Worm (Caenorhabditis elegans): ENCODE measurements around the gene Y57A10B.6.

Gene Y57A10B.6

DNA sequence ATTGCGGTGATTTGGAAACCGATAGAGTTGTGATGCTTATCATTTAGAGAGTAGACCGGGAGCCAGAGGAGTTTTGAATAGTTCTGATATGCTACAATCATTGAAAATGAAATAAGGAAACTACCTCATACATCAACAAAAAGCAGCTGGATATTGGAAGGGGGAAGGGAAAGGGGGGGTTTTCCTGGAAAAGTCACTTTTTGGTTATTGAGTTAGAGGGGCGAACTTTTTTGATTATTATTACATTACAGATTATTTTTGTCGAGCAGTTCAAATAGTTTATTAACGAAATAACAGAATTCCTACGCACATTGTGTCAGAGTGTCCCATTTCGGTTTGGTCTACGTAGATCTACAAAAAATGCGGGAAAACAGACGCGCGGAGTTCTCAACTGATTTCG lies 3.1 kb upstream of the Y57A10B.6 start, which contains the start of gene sre-42:
TSS of gene sre-42 (minus strand) at position 101 of the 400 bp plus-strand sequence.
- TF ChIP-seq ceh-43 (GFP tag; optimal IDR thresholded peaks at IDR 0.05), result no peak
- no peak for TF ChIP-seq sptf-1 (tag; optimal IDR thresholded peaks at IDR 0.05)
- no peak for TF ChIP-seq flh-1 (GFP tag; optimal IDR thresholded peaks at IDR 0.05)
- TF ChIP-seq nhr-76 (tag; optimal IDR thresholded peaks at IDR 0.05), result no peak
- TF ChIP-seq elt-1 (tag; optimal IDR thresholded peaks at IDR 0.05; ENCODE audit: borderline replicate concordance, insufficient read depth), result no peak
- TF ChIP-seq unc-39 (tag; optimal IDR thresholded peaks at IDR 0.05), result no peak
- TF ChIP-seq nhr-12 (tag; optimal IDR thresholded peaks at IDR 0.05), result no peak
- TF ChIP-seq ces-1 (GFP tag; optimal IDR thresholded peaks at IDR 0.05), result no peak
- TF ChIP-seq nhr-2 (tag; optimal IDR thresholded peaks at IDR 0.05), result no peak
- TF ChIP-seq sem-2 (GFP tag; optimal IDR thresholded peaks at IDR 0.05), result no peak
- TF ChIP-seq blmp-1 (tag; optimal IDR thresholded peaks at IDR 0.05), result no peak
- TF ChIP-seq ceh-83 (GFP tag; optimal IDR thresholded peaks at IDR 0.05), result no peak

DNA sequence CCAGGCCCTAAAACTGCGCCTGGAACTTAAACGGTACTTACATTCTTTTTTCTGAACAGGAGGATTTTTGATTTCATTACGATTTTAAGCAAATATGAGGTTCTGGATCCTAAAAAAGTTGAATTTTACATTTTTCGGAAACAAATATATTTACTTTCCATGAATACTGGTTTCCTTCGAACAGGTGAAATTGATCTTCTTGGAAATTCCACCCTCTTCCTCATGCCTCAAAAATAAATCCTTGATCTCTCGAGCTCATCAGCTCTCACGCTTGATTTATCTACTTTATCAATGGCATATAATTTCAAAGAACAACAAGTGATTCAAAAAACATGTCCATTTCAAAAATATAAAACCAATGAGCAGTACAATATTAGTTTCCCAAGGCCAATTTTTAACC lies 2.4 kb upstream of the Y57A10B.6 start:
- TF ChIP-seq nhr-28 (tag; optimal IDR thresholded peaks at IDR 0.05) (no peak), unc-120 (tag; optimal IDR thresholded peaks at IDR 0.05; ENCODE audit: poor library complexity, severe bottlenecking) (no peak), mab-5 (tag; optimal IDR thresholded peaks at IDR 0.05) (no peak), ceh-43 (GFP tag; optimal IDR thresholded peaks at IDR 0.05) (no peak), unc-39 (tag; optimal IDR thresholded peaks at IDR 0.05) (no peak), cnd-1 (tag; optimal IDR thresholded peaks at IDR 0.05) (no peak), lin-32 (GFP tag; optimal IDR thresholded peaks at IDR 0.05) (no peak), elt-1 (tag; optimal IDR thresholded peaks at IDR 0.05; ENCODE audit: borderline replicate concordance, insufficient read depth) (no peak), snpc-4 (tag; optimal IDR thresholded peaks at IDR 0.05) (no peak), unc-62 (GFP tag; optimal IDR thresholded peaks at IDR 0.05) (no peak), ceh-83 (GFP tag; optimal IDR thresholded peaks at IDR 0.05) (no peak), tbx-8 (GFP tag; optimal IDR thresholded peaks at IDR 0.05) (no peak), flh-1 (GFP tag; optimal IDR thresholded peaks at IDR 0.05) (no peak), hlh-1 (tag; optimal IDR thresholded peaks at IDR 0.05) (no peak), nhr-2 (tag; optimal IDR thresholded peaks at IDR 0.05) (no peak), ces-1 (GFP tag; optimal IDR thresholded peaks at IDR 0.05) (no peak)

DNA sequence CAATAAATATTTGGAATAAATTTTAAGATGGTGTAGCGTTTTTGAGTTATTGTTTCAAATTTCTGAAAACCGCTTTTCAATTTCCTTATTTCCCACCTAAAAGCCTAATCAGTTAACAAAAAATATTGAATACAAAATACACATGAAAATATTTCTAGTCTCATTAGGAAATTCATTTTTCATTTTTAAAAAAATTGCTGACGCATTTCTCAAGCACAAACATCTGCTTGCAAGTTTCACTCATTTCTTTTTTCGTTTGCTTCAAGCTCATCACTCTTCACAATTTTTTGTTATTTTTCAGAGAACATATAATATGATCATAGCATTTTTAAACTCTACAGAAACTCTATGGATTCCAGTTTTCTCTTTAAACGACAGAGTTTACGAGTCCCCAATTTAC lies 1.9 kb upstream of the Y57A10B.6 start, which contains the start of gene sre-41:
TSS of gene sre-41 (plus strand) at position 301 of the 400 bp plus-strand sequence.
- TF ChIP-seq cnd-1 (tag; optimal IDR thresholded peaks at IDR 0.05) (no peak), tbx-8 (GFP tag; optimal IDR thresholded peaks at IDR 0.05) (no peak), mls-2 (tag; optimal IDR thresholded peaks at IDR 0.05) (no peak), ztf-11 (tag; optimal IDR thresholded peaks at IDR 0.05) (no peak), hlh-1 (tag; optimal IDR thresholded peaks at IDR 0.05) (no peak), snpc-4 (tag; optimal IDR thresholded peaks at IDR 0.05) (no peak), sem-2 (GFP tag; optimal IDR thresholded peaks at IDR 0.05) (no peak)

DNA sequence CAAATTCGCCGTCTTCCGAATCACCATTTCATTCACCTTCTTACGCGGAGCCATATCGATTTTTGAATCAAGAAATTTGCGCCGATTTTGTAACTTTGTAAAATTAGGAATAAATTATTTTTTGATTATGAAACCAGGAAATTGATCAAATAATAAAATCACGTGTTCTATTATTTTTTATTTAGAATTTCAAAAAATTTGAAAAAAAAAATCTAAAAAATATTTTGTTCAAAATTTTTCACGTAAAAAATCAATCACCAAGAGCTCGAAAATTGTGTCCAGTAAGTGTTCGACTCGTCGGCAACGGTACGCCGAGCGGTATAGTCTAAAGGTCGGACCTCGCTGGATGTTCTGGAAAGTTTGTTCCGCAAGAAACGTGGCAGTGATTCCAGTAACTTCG lies 3.8 kb downstream of the Y57A10B.6 start, which contains the start of gene Y57A10B.7:
TSS of gene Y57A10B.7 (minus strand) at position 101 of the 400 bp plus-strand sequence.
- TF ChIP-seq sem-2 (GFP tag; optimal IDR thresholded peaks at IDR 0.05) (no peak), M03D4.4 (tag; optimal IDR thresholded peaks at IDR 0.05) (no peak), ces-1 (GFP tag; optimal IDR thresholded peaks at IDR 0.05) (no peak), drap-1 (GFP tag; optimal IDR thresholded peaks at IDR 0.05) (no peak), zip-8 (tag; optimal IDR thresholded peaks at IDR 0.05) (no peak), elt-1 (tag; optimal IDR thresholded peaks at IDR 0.05; ENCODE audit: borderline replicate concordance, insufficient read depth) (no peak), hlh-1 (tag; optimal IDR thresholded peaks at IDR 0.05) (no peak), unc-62 (GFP tag; optimal IDR thresholded peaks at IDR 0.05) (no peak), pha-4 (tag; optimal IDR thresholded peaks at IDR 0.05) (no peak), nhr-2 (tag; optimal IDR thresholded peaks at IDR 0.05) (no peak), unc-39 (tag; optimal IDR thresholded peaks at IDR 0.05) (no peak), lsy-2 (tag; optimal IDR thresholded peaks at IDR 0.05) (no peak), mls-2 (tag; optimal IDR thresholded peaks at IDR 0.05) (no peak), ztf-11 (tag; optimal IDR thresholded peaks at IDR 0.05) (no peak)

DNA sequence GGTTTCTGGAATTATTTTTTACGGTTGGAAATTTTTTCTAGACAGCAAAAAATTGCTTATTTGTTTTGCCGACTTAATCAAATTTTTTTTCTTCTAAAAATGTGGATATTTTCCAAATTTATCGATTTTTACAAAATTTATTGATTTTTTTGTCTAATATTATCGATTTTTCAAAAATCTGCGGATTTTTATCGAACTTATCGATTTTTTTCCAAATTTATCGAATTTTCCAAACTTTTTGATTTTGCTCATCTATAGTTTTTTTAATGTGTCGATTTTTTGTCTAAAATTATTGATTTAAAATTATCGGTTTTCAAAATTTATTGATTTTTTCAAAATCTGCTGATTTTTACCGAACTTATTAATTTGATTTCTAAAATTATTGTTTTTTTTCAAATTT lies 4.3 kb downstream of the Y57A10B.6 start:
- TF ChIP-seq mab-5 (tag; optimal IDR thresholded peaks at IDR 0.05), result no peak

DNA sequence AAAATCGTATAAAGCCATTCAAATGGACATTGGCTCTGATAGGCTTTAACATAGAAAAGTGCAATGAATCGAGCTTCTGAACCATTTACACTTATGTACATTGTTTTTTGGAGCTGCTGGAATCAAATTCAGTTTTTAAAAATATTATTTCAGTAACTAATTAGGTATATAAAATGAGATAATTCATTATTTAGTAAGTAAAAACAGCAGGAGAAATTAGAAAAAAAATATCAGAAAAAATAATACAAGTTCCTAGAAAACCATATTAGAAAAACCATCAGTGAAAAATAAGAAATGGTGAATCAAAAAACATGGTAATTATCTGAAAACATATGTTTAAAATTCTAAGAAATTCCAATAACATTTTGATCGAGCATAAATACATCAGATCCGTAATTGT lies 7.8 kb downstream of the Y57A10B.6 start, which contains the start of gene F57G9.7:
TSS of gene F57G9.7 (minus strand) at position 101 of the 400 bp plus-strand sequence.
- TF ChIP-seq lsy-2 (tag; optimal IDR thresholded peaks at IDR 0.05) (no peak), ceh-83 (GFP tag; optimal IDR thresholded peaks at IDR 0.05) (no peak), zip-8 (tag; optimal IDR thresholded peaks at IDR 0.05) (no peak), ztf-11 (tag; optimal IDR thresholded peaks at IDR 0.05) (no peak), M03D4.4 (tag; optimal IDR thresholded peaks at IDR 0.05) (no peak)

All from whole organism, mixed stage, embryonic.